Worm (Caenorhabditis elegans): ENCODE results near the gene dsc-4.

Gene dsc-4

ce11 chrIV:322497-322896 is 2.2 kb upstream of the dsc-4 start, which contains the start of gene grl-26 (continued):
- TF ChIP-seq spr-1 (tag; optimal IDR thresholded peaks at IDR 0.05), result peak; percentile 59
- no peak for TF ChIP-seq fos-1 (tag; optimal IDR thresholded peaks at IDR 0.05)
- peak; percentile 69 for TF ChIP-seq unc-130 (GFP tag; optimal IDR thresholded peaks at IDR 0.05)
- peak; percentile 55 for TF ChIP-seq F49E8.2 (tag; optimal IDR thresholded peaks at IDR 0.05; ENCODE audit: borderline replicate concordance)
- peak; percentile 94 for TF ChIP-seq vab-7 (GFP tag; IDR thresholded peaks at IDR 0.05)
- no peak for TF ChIP-seq jun-1 (tag; optimal IDR thresholded peaks at IDR 0.05)
- TF ChIP-seq zip-11 (GFP tag; IDR thresholded peaks at IDR 0.05), result 0 out of 2 replicates have a peak, but pooled peaks have one; percentile 28
- TF ChIP-seq nhr-41 (GFP tag; IDR thresholded peaks at IDR 0.05), result peak; percentile 34; the same call in 1 of the 2 replicates
- peak; percentile 52 for TF ChIP-seq dmd-6 (GFP tag; IDR thresholded peaks at IDR 0.05)
- no peak for TF ChIP-seq T20F7.1 (GFP tag; optimal IDR thresholded peaks at IDR 0.05)
- TF ChIP-seq unc-39 (tag; optimal IDR thresholded peaks at IDR 0.05), result no peak
- TF ChIP-seq ZK546.5 (tag; optimal IDR thresholded peaks at IDR 0.05), result no peak
- no peak for TF ChIP-seq nhr-76 (tag; optimal IDR thresholded peaks at IDR 0.05)
- no peak for TF ChIP-seq lin-39 (tag; optimal IDR thresholded peaks at IDR 0.05)
- TF ChIP-seq duxl-1 (tag; optimal IDR thresholded peaks at IDR 0.05; ENCODE audit: poor library complexity), result peak; percentile 77
- TF ChIP-seq aly-2 (tag; optimal IDR thresholded peaks at IDR 0.05), result no peak
- TF ChIP-seq nhr-102 (tag; optimal IDR thresholded peaks at IDR 0.05), result peak; percentile 59
- TF ChIP-seq ceh-20 (GFP tag; IDR thresholded peaks at IDR 0.05), result peak; percentile 55
- TF ChIP-seq ceh-62 (tag; optimal IDR thresholded peaks at IDR 0.05), result no peak
- peak; percentile 73 for TF ChIP-seq snpc-1.2 (GFP tag; IDR thresholded peaks at IDR 0.05)
- peak; percentile 91 for TF ChIP-seq ceh-44 (GFP tag; IDR thresholded peaks at IDR 0.05)
- no peak for TF ChIP-seq lin-15B (tag; optimal IDR thresholded peaks at IDR 0.05)
- TF ChIP-seq mxl-2 (GFP tag; conservative IDR thresholded peaks at IDR 0.05), result no peak
- TF ChIP-seq attf-4 (tag; optimal IDR thresholded peaks at IDR 0.05), result no peak
- peak; percentile 62; the same call in 1 of the 2 replicates for TF ChIP-seq zfp-3 (GFP tag; conservative IDR thresholded peaks at IDR 0.05)
- no peak for TF ChIP-seq egl-27 (tag; optimal IDR thresholded peaks at IDR 0.05)
- TF ChIP-seq nhr-10 (tag; optimal IDR thresholded peaks at IDR 0.05), result no peak
- no peak for TF ChIP-seq zag-1 (tag; optimal IDR thresholded peaks at IDR 0.05)
- TF ChIP-seq gei-8 (GFP tag; optimal IDR thresholded peaks at IDR 0.05), result peak; percentile 66
- TF ChIP-seq ceh-32 (tag; optimal IDR thresholded peaks at IDR 0.05; ENCODE audit: poor library complexity), result no peak
- TF ChIP-seq ztf-11 (tag; optimal IDR thresholded peaks at IDR 0.05), result no peak
- peak; percentile 92 for TF ChIP-seq aha-1 (tag)
- no peak for TF ChIP-seq dpl-1 (GFP tag; optimal IDR thresholded peaks at IDR 0.05)
- TF ChIP-seq nhr-42 (GFP tag; IDR thresholded peaks at IDR 0.05), result peak; percentile 60; the same call in 1 of the 2 replicates
- peak; percentile 16 for TF ChIP-seq F37D6.2 (tag; optimal IDR thresholded peaks at IDR 0.05)
- TF ChIP-seq tag-97 (GFP tag; IDR thresholded peaks at IDR 0.05), result no peak
- peak; percentile 59 for TF ChIP-seq dve-1 (tag; optimal IDR thresholded peaks at IDR 0.05; ENCODE audit: insufficient read depth)
- peak; percentile 89; the same call in 1 of the 2 replicates for TF ChIP-seq D1046.2 (GFP tag; IDR thresholded peaks at IDR 0.05)
- peak; percentile 83 for TF ChIP-seq ctbp-1 (GFP tag; IDR thresholded peaks at IDR 0.05)
- peak; percentile 61 for TF ChIP-seq rbr-2 (tag; optimal IDR thresholded peaks at IDR 0.05)

ce11 chrIV:319654-320053 is 690 bp downstream of the dsc-4 start:
- TF ChIP-seq dve-1 (tag; optimal IDR thresholded peaks at IDR 0.05; ENCODE audit: insufficient read depth), result peak; percentile 0
- no peak for TF ChIP-seq mdl-1 (tag; optimal IDR thresholded peaks at IDR 0.05)
- TF ChIP-seq daf-16 (GFP tag; optimal IDR thresholded peaks at IDR 0.05), result no peak
- TF ChIP-seq daf-16 (tag; optimal IDR thresholded peaks at IDR 0.05), result peak; percentile 90
